Fruit fly (Drosophila melanogaster) whole organism, pupa: ENCODE data around the gene GV1.

Experiments
- CG10348 ChIP-seq: fragments of 200-800 bp; sonication (Bioruptor generic); IDR thresholded peaks from 2 replicates; pipeline ENCODE4 v1.3.6; 2022; ENCODE audit warnings: missing biosample characterization, missing genetic modification characterization
- CG13204 ChIP-seq: fragments of 200-800 bp; sonication (Bioruptor generic); optimal IDR thresholded peaks from 2 replicates; lab custom pipeline; 2018; ENCODE audit warnings: missing biosample characterization, mild to moderate bottlenecking, missing genetic modification characterization, moderate library complexity
- CG14655 ChIP-seq: fragments of 200-800 bp; sonication (Bioruptor generic); optimal IDR thresholded peaks from 3 replicates; lab custom pipeline; 2017; ENCODE audit warnings: mild to moderate bottlenecking, missing biosample characterization, missing genetic modification reagents, missing genetic modification characterization
- CG34367 ChIP-seq: fragments of 200-800 bp; sonication (Bioruptor generic); optimal IDR thresholded peaks from 2 replicates; lab custom pipeline; 2018; ENCODE audit warnings: missing biosample characterization, mild to moderate bottlenecking, missing genetic modification characterization
- CG8159 ChIP-seq: fragments of 200-800 bp; sonication (Bioruptor generic); optimal IDR thresholded peaks from 3 replicates; lab custom pipeline; 2018; ENCODE audit warnings: missing biosample characterization, mild to moderate bottlenecking, missing genetic modification characterization, moderate library complexity
- CG8301 ChIP-seq: fragments of 200-800 bp; sonication (Bioruptor generic); optimal IDR thresholded peaks from 2 replicates; lab custom pipeline; 2018; ENCODE audit warnings: missing biosample characterization, mild to moderate bottlenecking, missing genetic modification characterization
- CG9948 ChIP-seq: fragments of 200-800 bp; sonication (Bioruptor generic); optimal IDR thresholded peaks from 2 replicates; lab custom pipeline; 2018; ENCODE audit warnings: missing biosample characterization, mild to moderate bottlenecking, missing genetic modification characterization, moderate library complexity
- D1 ChIP-seq: fragments of 200-800 bp; sonication (Bioruptor generic); optimal IDR thresholded peaks from 2 replicates; lab custom pipeline; 2018; ENCODE audit warnings: missing biosample characterization, mild to moderate bottlenecking, missing genetic modification characterization, moderate library complexity
- Ets98B ChIP-seq: fragments of 200-800 bp; sonication (Bioruptor generic); IDR thresholded peaks from 2 replicates; pipeline ENCODE4 v1.3.6; 2022; ENCODE audit warnings: missing biosample characterization, missing genetic modification characterization
- Pif1A ChIP-seq: fragments of 200-800 bp; sonication (Bioruptor generic); optimal IDR thresholded peaks from 3 replicates; lab custom pipeline; 2016; ENCODE audit warnings: missing biosample characterization, missing genetic modification characterization
- Pif1B ChIP-seq: fragments of 200-800 bp; sonication (Bioruptor generic); optimal IDR thresholded peaks from 3 replicates; lab custom pipeline; 2016; ENCODE audit warnings: missing biosample characterization, missing genetic modification characterization
- Snoo ChIP-seq: fragments of 200-800 bp; sonication (Bioruptor generic); optimal IDR thresholded peaks from 3 replicates; lab custom pipeline; 2017; ENCODE audit warnings: missing biosample characterization, mild to moderate bottlenecking, missing genetic modification characterization, inconsistent platforms
- gl ChIP-seq: fragments of 200-800 bp; sonication (Bioruptor generic); optimal IDR thresholded peaks from 2 replicates; lab custom pipeline; 2018; ENCODE audit warnings: missing biosample characterization, mild to moderate bottlenecking, missing genetic modification characterization
- rn ChIP-seq: fragments of 200-800 bp; sonication (Bioruptor generic); IDR thresholded peaks from 2 replicates; pipeline ENCODE4 v1.3.6; 2022; ENCODE audit warnings: missing biosample characterization, missing genetic modification characterization

DNA sequence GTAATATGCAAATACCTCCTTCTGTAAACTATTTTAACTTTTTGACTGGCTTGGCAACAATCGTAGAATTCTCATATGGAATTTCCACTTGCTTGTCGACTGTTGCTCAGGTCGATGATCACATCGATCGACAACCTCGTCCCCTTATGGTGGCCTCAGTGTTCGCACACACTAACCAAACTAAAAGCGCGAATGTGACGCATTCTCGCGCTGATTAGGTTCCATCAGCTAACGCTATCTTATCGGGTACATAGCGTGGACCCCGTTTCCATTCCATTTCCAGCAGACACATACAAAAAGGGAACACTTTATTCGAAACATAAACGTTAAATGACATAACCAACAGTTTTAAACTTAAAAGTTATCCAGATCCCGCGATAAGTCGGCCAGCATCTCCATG is 21.0 kb upstream of the GV1 start:
- TF ChIP-seq Pif1A (GFP tag; lab: Kevin White, UChicago): no peak
- TF ChIP-seq CG13204 (GFP tag; lab: Kevin White, UChicago): no peak
- TF ChIP-seq gl (tag; lab: Kevin White, UChicago): no peak
- no peak for TF ChIP-seq Pif1B
- no peak for TF ChIP-seq CG34367
- TF ChIP-seq CG8301: no peak
- no peak for TF ChIP-seq Snoo (tag; lab: Kevin White, UChicago)
- no peak for TF ChIP-seq CG10348 (GFP tag; lab: Robert Waterston, UW)
- no peak for TF ChIP-seq CG9948
- no peak for TF ChIP-seq CG14655 (GFP tag; lab: Kevin White, UChicago)
- TF ChIP-seq Ets98B (GFP tag; lab: Robert Waterston, UW): no peak
- no peak for TF ChIP-seq rn
- no peak for TF ChIP-seq D1 (tag; lab: Kevin White, UChicago)
- TF ChIP-seq CG8159 (tag; lab: Kevin White, UChicago): no peak
